Worm (Caenorhabditis elegans): ENCODE measurements around the gene K07F5.15.

DNA sequence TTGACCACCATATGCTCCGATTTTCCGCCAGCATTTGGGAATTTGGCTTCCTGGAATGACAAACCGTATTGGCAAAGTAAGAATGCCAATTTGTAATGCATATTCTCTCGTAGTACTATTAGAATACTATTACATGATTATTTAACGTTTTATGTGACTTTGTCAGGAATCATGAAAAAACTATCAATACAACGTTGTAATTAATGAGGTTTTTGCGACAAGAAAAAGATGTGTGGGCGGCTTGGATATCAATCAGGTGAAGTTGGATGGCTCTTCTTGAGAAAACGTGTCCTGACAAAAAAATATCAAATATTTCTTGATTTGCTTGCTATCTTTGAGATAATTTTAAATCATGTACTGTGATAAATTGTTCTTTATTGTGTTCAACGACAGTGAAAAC lies 16.8 kb upstream of the K07F5.15 start, which contains the start of gene K07F5.7:
- TF ChIP-seq unc-130 (GFP tag; optimal IDR thresholded peaks at IDR 0.05) (no peak), ztf-22 (GFP tag; optimal IDR thresholded peaks at IDR 0.05) (no peak), K12H6.12 (tag; optimal IDR thresholded peaks at IDR 0.05) (no peak), egl-44 (GFP tag; IDR thresholded peaks at IDR 0.05) (no peak), unc-62 (GFP tag; optimal IDR thresholded peaks at IDR 0.05) (no peak), ama-1 (optimal IDR thresholded peaks at IDR 0.05) (no peak), ama-1 (GFP tag; optimal IDR thresholded peaks at IDR 0.05) (no peak), pha-4 (tag; optimal IDR thresholded peaks at IDR 0.05) (no peak), ccch-3 (GFP tag; optimal IDR thresholded peaks at IDR 0.05) (no peak)
